Fruit fly (Drosophila melanogaster): Measurements from ENCODE around the gene nSyb.

dm6 chr3L:1672627-1673026 is 35.1 kb upstream of the nSyb start, which contains the start of gene CG13930:
- TF ChIP-seq ttk (optimal IDR thresholded peaks at IDR 0.05) (no peak), psq (optimal IDR thresholded peaks at IDR 0.05) (no peak), Sin3A (optimal IDR thresholded peaks at IDR 0.05) (no peak)

Data from Kc167 (cell line).